Fruit fly (Drosophila melanogaster): Measurements from ENCODE around the gene CG42713.

The CG42713 gene

DNA sequence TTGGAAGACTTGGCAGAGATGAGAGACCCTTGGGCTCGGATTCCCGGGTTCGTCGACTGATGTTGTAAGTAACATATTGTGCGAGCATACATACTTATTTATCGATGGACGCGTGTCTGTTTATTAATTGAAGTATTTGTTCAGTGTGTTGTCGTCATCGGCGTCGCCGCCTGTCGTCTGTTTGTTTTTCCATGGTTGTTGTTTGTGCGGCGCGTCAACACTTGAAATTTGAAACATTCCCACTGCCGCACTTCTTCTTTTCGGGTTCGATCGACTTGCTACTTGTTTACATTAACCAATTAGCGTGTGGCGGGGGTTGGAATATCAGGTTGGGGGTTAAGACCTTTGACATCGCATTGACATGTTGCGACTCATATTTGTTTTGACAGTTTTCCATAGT, 39.0 kb upstream of the CG42713 start (continued):
- no peak for TF ChIP-seq gt (GFP tag; IDR thresholded peaks at IDR 0.05)
- peak; percentile 15 for TF ChIP-seq CG4854 (GFP tag; optimal IDR thresholded peaks at IDR 0.05)
- TF ChIP-seq cg (GFP tag; optimal IDR thresholded peaks at IDR 0.05): peak; percentile 12
- TF ChIP-seq sd (tag; optimal IDR thresholded peaks at IDR 0.05): peak; percentile 10
- peak in 1 of 2 experiments; percentile 7 for TF ChIP-seq Eip74EF (GFP tag; optimal IDR thresholded peaks at IDR 0.05)
- peak; percentile 12 for TF ChIP-seq psq (GFP tag; optimal IDR thresholded peaks at IDR 0.05)
- TF ChIP-seq Side (GFP tag; optimal IDR thresholded peaks at IDR 0.05): peak; percentile 64
- no peak for TF ChIP-seq CG3995 (GFP tag; optimal IDR thresholded peaks at IDR 0.05)
- TF ChIP-seq kah (GFP tag; optimal IDR thresholded peaks at IDR 0.05): peak; percentile 48
- TF ChIP-seq emc (GFP tag; optimal IDR thresholded peaks at IDR 0.05): no peak
- peak in 1 of 3 experiments; percentile 64 for TF ChIP-seq Stat92E (GFP tag; optimal IDR thresholded peaks at IDR 0.05)
- peak; percentile 45 for TF ChIP-seq maf-S (GFP tag; optimal IDR thresholded peaks at IDR 0.05)
- TF ChIP-seq ham (GFP tag; IDR thresholded peaks at IDR 0.05): no peak
- no peak for TF ChIP-seq Elba2 (GFP tag; optimal IDR thresholded peaks at IDR 0.05)
- TF ChIP-seq D19B (GFP tag; optimal IDR thresholded peaks at IDR 0.05): no peak
- peak; percentile 63; the same call in 1 of the 3 replicates for TF ChIP-seq zfh1 (GFP tag; IDR thresholded peaks at IDR 0.05)
- TF ChIP-seq CG31365 (tag; optimal IDR thresholded peaks at IDR 0.05): peak; percentile 18
- peak; percentile 40 for TF ChIP-seq CG8388 (GFP tag; optimal IDR thresholded peaks at IDR 0.05)
- TF ChIP-seq CG18476 (GFP tag; optimal IDR thresholded peaks at IDR 0.05): peak; percentile 16
- TF ChIP-seq CHES-1-like (GFP tag; optimal IDR thresholded peaks at IDR 0.05): no peak
- TF ChIP-seq CG13775 (GFP tag; optimal IDR thresholded peaks at IDR 0.05): peak; percentile 38
- TF ChIP-seq Jarid2 (GFP tag; optimal IDR thresholded peaks at IDR 0.05): peak; percentile 62
- TF ChIP-seq nmo (GFP tag; optimal IDR thresholded peaks at IDR 0.05): peak; percentile 28
- TF ChIP-seq dmrt99B (tag; optimal IDR thresholded peaks at IDR 0.05): peak; percentile 46
- TF ChIP-seq CrebB (tag; optimal IDR thresholded peaks at IDR 0.05): peak; percentile 73
- peak; percentile 9 for TF ChIP-seq trh (GFP tag; optimal IDR thresholded peaks at IDR 0.05)
- TF ChIP-seq CG2678 (tag; optimal IDR thresholded peaks at IDR 0.05): peak; percentile 66
- peak; percentile 76 for TF ChIP-seq Hey (tag; optimal IDR thresholded peaks at IDR 0.05)
- TF ChIP-seq ara (GFP tag; IDR thresholded peaks at IDR 0.05): peak; percentile 80
- peak; percentile 82 for TF ChIP-seq CG1233 (GFP tag; optimal IDR thresholded peaks at IDR 0.05)
- TF ChIP-seq her (GFP tag; optimal IDR thresholded peaks at IDR 0.05): peak; percentile 40
- peak; percentile 60 for TF ChIP-seq CG12236 (GFP tag; optimal IDR thresholded peaks at IDR 0.05)
- no peak for TF ChIP-seq CG16813 (GFP tag; IDR thresholded peaks at IDR 0.05; ENCODE audit: partially characterized antibody)
- peak; percentile 58; the same call in 1 of the 2 replicates for TF ChIP-seq CG17328 (GFP tag; IDR thresholded peaks at IDR 0.05)
- TF ChIP-seq en (GFP tag; optimal IDR thresholded peaks at IDR 0.05): no peak
- TF ChIP-seq repo (GFP tag; optimal IDR thresholded peaks at IDR 0.05): peak; percentile 53
- no peak for TF ChIP-seq Ravus (GFP tag; IDR thresholded peaks at IDR 0.05)
- TF ChIP-seq CG6254 (GFP tag; optimal IDR thresholded peaks at IDR 0.05): peak; percentile 78
- TF ChIP-seq Dip2 (GFP tag; IDR thresholded peaks at IDR 0.05): no peak
- TF ChIP-seq CG12104 (GFP tag; optimal IDR thresholded peaks at IDR 0.05): peak; percentile 47
- TF ChIP-seq bab2 (GFP tag; optimal IDR thresholded peaks at IDR 0.05): peak; percentile 62
- no peak for TF ChIP-seq fru (optimal IDR thresholded peaks at IDR 0.05)
- TF ChIP-seq Camta (GFP tag; optimal IDR thresholded peaks at IDR 0.05): peak; percentile 40
- TF ChIP-seq CG17385 (GFP tag; optimal IDR thresholded peaks at IDR 0.05): peak; percentile 57
- peak; percentile 59 for TF ChIP-seq CG1603 (tag; optimal IDR thresholded peaks at IDR 0.05)
- no peak for TF ChIP-seq Nf-YA (GFP tag; IDR thresholded peaks at IDR 0.05)
- peak; percentile 95 for TF ChIP-seq kni (GFP tag; optimal IDR thresholded peaks at IDR 0.05)
- peak; percentile 23 for TF ChIP-seq CG30431 (GFP tag; optimal IDR thresholded peaks at IDR 0.05)
- peak; percentile 69 for TF ChIP-seq CG8089 (GFP tag; optimal IDR thresholded peaks at IDR 0.05)
- peak; percentile 41 for TF ChIP-seq TFAM (GFP tag; optimal IDR thresholded peaks at IDR 0.05)
- TF ChIP-seq CG7987 (GFP tag; optimal IDR thresholded peaks at IDR 0.05): peak; percentile 71

Measured in whole organism, embryonic.